Fruit fly (Drosophila melanogaster) whole organism, embryonic: ENCODE results near the gene pbl.

Experiments
- Atf6 ChIP-seq: fragments of 200-800 bp; sonication (Bioruptor generic); IDR thresholded peaks from 2 replicates; pipeline ENCODE4 v1.3.6; 2022; ENCODE audit warnings: missing biosample characterization, missing genetic modification characterization
- Bteb2 ChIP-seq: fragments of 200-800 bp; sonication (Bioruptor generic); optimal IDR thresholded peaks from 2 replicates; lab custom pipeline; 2016; ENCODE audit warnings: missing biosample characterization, missing genetic modification characterization
- CG10462 ChIP-seq: fragments of 200-800 bp; sonication (Bioruptor generic); optimal IDR thresholded peaks from 2 replicates; lab custom pipeline; 2016; ENCODE audit warnings: missing biosample characterization, missing genetic modification characterization
- CG10979 ChIP-seq: fragments of 200-800 bp; sonication (Bioruptor generic); optimal IDR thresholded peaks from 2 replicates; lab custom pipeline; 2018; ENCODE audit warnings: missing biosample characterization, mild to moderate bottlenecking, missing genetic modification characterization, moderate library complexity
- CG11695 ChIP-seq: fragments of 200-800 bp; sonication (Bioruptor generic); IDR thresholded peaks from 3 replicates; pipeline ENCODE4 v1.3.6; 2022; ENCODE audit warnings: missing biosample characterization, missing genetic modification characterization
- CG11723 ChIP-seq: fragments of 200-800 bp; sonication (Bioruptor generic); optimal IDR thresholded peaks from 2 replicates; lab custom pipeline; 2017; ENCODE audit warnings: missing biosample characterization, mild to moderate bottlenecking, missing genetic modification characterization
- CG12071 ChIP-seq: fragments of 200-800 bp; sonication (Bioruptor generic); optimal IDR thresholded peaks from 3 replicates; lab custom pipeline; 2018; ENCODE audit warnings: missing biosample characterization, mild to moderate bottlenecking, missing genetic modification characterization
- CG12155 ChIP-seq: fragments of 200-800 bp; sonication (Bioruptor generic); optimal IDR thresholded peaks from 3 replicates; lab custom pipeline; 2016; ENCODE audit warnings: missing biosample characterization, missing genetic modification characterization
- CG12236 ChIP-seq: fragments of 200-800 bp; sonication (Bioruptor generic); optimal IDR thresholded peaks from 2 replicates; lab custom pipeline; 2016; ENCODE audit warnings: missing biosample characterization, missing genetic modification characterization
- CG13296 ChIP-seq: fragments of 200-800 bp; sonication (Bioruptor generic); optimal IDR thresholded peaks from 3 replicates; lab custom pipeline; 2018; ENCODE audit warnings: missing biosample characterization, mild to moderate bottlenecking, missing genetic modification characterization
- CG16813 ChIP-seq: fragments of 200-800 bp; sonication (Bioruptor generic); IDR thresholded peaks from 3 replicates; pipeline ENCODE4 v1.3.6; 2022; ENCODE audit warnings: missing biosample characterization, missing genetic modification characterization; ENCODE audit not compliant: partially characterized antibody
- CG17186 ChIP-seq: fragments of 200-800 bp; sonication (Bioruptor generic); optimal IDR thresholded peaks from 3 replicates; lab custom pipeline; 2017; ENCODE audit warnings: missing biosample characterization, missing genetic modification reagents, missing genetic modification characterization
- CG2875 ChIP-seq: fragments of 200-800 bp; sonication (Bioruptor generic); optimal IDR thresholded peaks from 2 replicates; lab custom pipeline; 2017; ENCODE audit warnings: missing biosample characterization, mild to moderate bottlenecking, missing genetic modification characterization, missing genetic modification reagents
- CG30403 ChIP-seq: fragments of 200-800 bp; sonication (Bioruptor generic); optimal IDR thresholded peaks from 3 replicates; lab custom pipeline; 2016; ENCODE audit warnings: missing biosample characterization, missing genetic modification characterization
- CG30431 ChIP-seq: fragments of 200-800 bp; sonication (Bioruptor generic); optimal IDR thresholded peaks from 2 replicates; lab custom pipeline; 2017; ENCODE audit warnings: missing biosample characterization, missing genetic modification characterization
- CG3065 ChIP-seq: fragments of 200-800 bp; sonication (Bioruptor generic); optimal IDR thresholded peaks from 2 replicates; lab custom pipeline; 2016; ENCODE audit warnings: missing biosample characterization, missing genetic modification characterization
- CG31388 ChIP-seq: fragments of 200-800 bp; sonication (Bioruptor generic); optimal IDR thresholded peaks from 2 replicates; lab custom pipeline; 2016; ENCODE audit warnings: missing biosample characterization, missing genetic modification characterization
- CG34422 ChIP-seq: fragments of 200-800 bp; sonication (Bioruptor generic); IDR thresholded peaks from 3 replicates; pipeline ENCODE4 v1.3.6; 2022; ENCODE audit warnings: missing biosample characterization, missing genetic modification characterization
- CG3838 ChIP-seq: fragments of 200-800 bp; sonication (Bioruptor generic); optimal IDR thresholded peaks from 3 replicates; lab custom pipeline; 2016; ENCODE audit warnings: missing biosample characterization, missing genetic modification characterization
- CG4854 ChIP-seq: fragments of 200-800 bp; sonication (Bioruptor generic); optimal IDR thresholded peaks from 2 replicates; lab custom pipeline; 2016; ENCODE audit warnings: missing biosample characterization, missing genetic modification characterization, inconsistent platforms
- CG8388 ChIP-seq: fragments of 200-800 bp; sonication (Bioruptor generic); optimal IDR thresholded peaks from 2 replicates; lab custom pipeline; 2019; ENCODE audit warnings: missing biosample characterization, mild to moderate bottlenecking, missing genetic modification characterization, moderate library complexity
- CG9609 ChIP-seq: fragments of 200-800 bp; sonication (Bioruptor generic); optimal IDR thresholded peaks from 3 replicates; lab custom pipeline; 2016; ENCODE audit warnings: missing biosample characterization, missing genetic modification characterization
- Dref ChIP-seq: fragments of 200-800 bp; sonication (Bioruptor generic); IDR thresholded peaks from 2 replicates; pipeline ENCODE4 v1.3.6; 2022; ENCODE audit warnings: missing biosample characterization, missing genetic modification characterization
- Fer3 ChIP-seq: fragments of 200-800 bp; sonication (Bioruptor generic); optimal IDR thresholded peaks from 2 replicates; lab custom pipeline; 2018; ENCODE audit warnings: missing biosample characterization, mild to moderate bottlenecking, missing genetic modification characterization, moderate library complexity
- H15 ChIP-seq: fragments of 200-800 bp; sonication (Bioruptor generic); IDR thresholded peaks from 3 replicates; pipeline ENCODE4 v1.3.6; 2022; ENCODE audit warnings: missing biosample characterization, missing genetic modification characterization
- Hand ChIP-seq: fragments of 200-800 bp; sonication (Bioruptor generic); optimal IDR thresholded peaks from 2 replicates; lab custom pipeline; 2017; ENCODE audit warnings: mild to moderate bottlenecking, missing biosample characterization, missing genetic modification reagents, missing genetic modification characterization
- Hr3 ChIP-seq: fragments of 200-800 bp; sonication (Bioruptor generic); optimal IDR thresholded peaks from 3 replicates; lab custom pipeline; 2016; ENCODE audit warnings: missing biosample characterization, missing genetic modification characterization
- Meics ChIP-seq: fragments of 200-800 bp; sonication (Bioruptor generic); optimal IDR thresholded peaks from 2 replicates; lab custom pipeline; 2017; ENCODE audit warnings: missing biosample characterization, mild to moderate bottlenecking, missing genetic modification characterization
- Neu2 ChIP-seq: fragments of 200-800 bp; sonication (Bioruptor generic); optimal IDR thresholded peaks from 3 replicates; lab custom pipeline; 2016; ENCODE audit warnings: missing biosample characterization, missing genetic modification characterization, borderline replicate concordance
- al ChIP-seq: fragments of 200-800 bp; sonication (Bioruptor generic); IDR thresholded peaks from 2 replicates; pipeline ENCODE4 v1.3.6; 2022; ENCODE audit warnings: missing biosample characterization, missing genetic modification characterization
- ash1 ChIP-seq: fragments of 200-800 bp; sonication (Bioruptor generic); optimal IDR thresholded peaks from 2 replicates; lab custom pipeline; 2018; ENCODE audit warnings: missing biosample characterization, mild to moderate bottlenecking, missing genetic modification characterization
- cato ChIP-seq: fragments of 200-800 bp; sonication (Bioruptor generic); optimal IDR thresholded peaks from 2 replicates; lab custom pipeline; 2016; ENCODE audit warnings: missing biosample characterization, missing genetic modification characterization, borderline replicate concordance
- ci ChIP-seq: fragments of 200-800 bp; sonication (Bioruptor generic); IDR thresholded peaks from 3 replicates; pipeline ENCODE4 v1.3.6; 2022; ENCODE audit warnings: missing biosample characterization, missing genetic modification characterization
- da ChIP-seq: fragments of 200-800 bp; sonication (Bioruptor generic); optimal IDR thresholded peaks from 2 replicates; lab custom pipeline; 2016; ENCODE audit warnings: missing biosample characterization, missing genetic modification characterization
- en ChIP-seq: fragments of 200-800 bp; sonication (Bioruptor generic); optimal IDR thresholded peaks from 2 replicates; lab custom pipeline; 2016; ENCODE audit warnings: missing biosample characterization, missing genetic modification characterization
- esg ChIP-seq: fragments of 200-800 bp; sonication (Bioruptor generic); conservative IDR thresholded peaks from 2 replicates; pipeline ENCODE4 v1.3.6; 2022; ENCODE audit warnings: missing biosample characterization, missing genetic modification characterization
- klu ChIP-seq: fragments of 200-800 bp; sonication (Bioruptor generic); IDR thresholded peaks from 2 replicates; pipeline ENCODE4 v1.3.6; 2022; ENCODE audit warnings: missing biosample characterization, missing genetic modification characterization
- lab ChIP-seq: fragments of 200-800 bp; sonication (Bioruptor generic); optimal IDR thresholded peaks from 3 replicates; lab custom pipeline; 2017; ENCODE audit warnings: missing biosample characterization, missing genetic modification characterization, mild to moderate bottlenecking, moderate library complexity, missing genetic modification reagents
- lmd ChIP-seq: fragments of 200-800 bp; sonication (Bioruptor generic); IDR thresholded peaks from 2 replicates; pipeline ENCODE4 v1.3.6; 2022; ENCODE audit warnings: missing biosample characterization, missing genetic modification characterization
- nerfin-1 ChIP-seq: fragments of 200-800 bp; sonication (Bioruptor generic); optimal IDR thresholded peaks from 3 replicates; lab custom pipeline; 2019; ENCODE audit warnings: missing biosample characterization, mild to moderate bottlenecking, missing genetic modification characterization, moderate library complexity
- org-1 ChIP-seq: fragments of 200-800 bp; sonication (Bioruptor generic); optimal IDR thresholded peaks from 2 replicates; lab custom pipeline; 2017; ENCODE audit warnings: missing biosample characterization, missing genetic modification characterization
- pfk ChIP-seq: fragments of 200-800 bp; sonication (Bioruptor generic); optimal IDR thresholded peaks from 2 replicates; lab custom pipeline; 2018; ENCODE audit warnings: missing biosample characterization, mild to moderate bottlenecking, missing genetic modification characterization, moderate library complexity
- ro ChIP-seq: fragments of 200-800 bp; sonication (Bioruptor generic); IDR thresholded peaks from 2 replicates; pipeline ENCODE4 v1.3.6; 2022; ENCODE audit warnings: missing biosample characterization, missing genetic modification characterization
- sc ChIP-seq, 3 experiments: fragments of >200 bp in 2 of 3; fragments of 200-800 bp in 1 of 3; sonication (Bioruptor generic) in 1 of 3; optimal IDR thresholded peaks; 2 replicates in 2 of 3; 3 replicates in 1 of 3; lab custom pipeline; 2017; ENCODE audit warnings: mild to moderate bottlenecking in 1 of 3, missing biosample characterization in 1 of 3, missing genetic modification characterization in 1 of 3, missing genetic modification reagents in 1 of 3
- sna ChIP-seq: fragments of 200-800 bp; sonication (Bioruptor generic); IDR thresholded peaks from 2 replicates; pipeline ENCODE4 v1.3.6; 2022; ENCODE audit warnings: missing biosample characterization, missing genetic modification characterization; ENCODE audit not compliant: partially characterized antibody
- sob ChIP-seq: fragments of 200-800 bp; sonication (Bioruptor generic); IDR thresholded peaks from 2 replicates; pipeline ENCODE4 v1.3.6; 2022; ENCODE audit warnings: missing biosample characterization, missing genetic modification characterization
- tll ChIP-seq, 2 experiments: fragments of 200-800 bp in 1 of 2; fragments of >200 bp in 1 of 2; sonication (Bioruptor generic) in 1 of 2; optimal IDR thresholded peaks; 2 replicates each; lab custom pipeline; 2017 to 2019; ENCODE audit warnings: missing biosample characterization in 2 of 2, missing genetic modification characterization in 2 of 2, mild to moderate bottlenecking in 1 of 2, moderate library complexity in 1 of 2
- trh ChIP-seq: fragments of 200-800 bp; sonication (Bioruptor generic); optimal IDR thresholded peaks from 2 replicates; lab custom pipeline; 2016; ENCODE audit warnings: missing biosample characterization, missing genetic modification characterization
- vfl ChIP-seq: fragments of 200-800 bp; sonication (Bioruptor generic); optimal IDR thresholded peaks from 2 replicates; lab custom pipeline; 2016; ENCODE audit warnings: missing biosample characterization, missing genetic modification characterization
- vvl ChIP-seq: fragments of 200-800 bp; sonication (Bioruptor generic); IDR thresholded peaks from 2 replicates; pipeline ENCODE4 v1.3.6; 2022; ENCODE audit warnings: missing biosample characterization, missing genetic modification characterization

The pbl gene

DNA sequence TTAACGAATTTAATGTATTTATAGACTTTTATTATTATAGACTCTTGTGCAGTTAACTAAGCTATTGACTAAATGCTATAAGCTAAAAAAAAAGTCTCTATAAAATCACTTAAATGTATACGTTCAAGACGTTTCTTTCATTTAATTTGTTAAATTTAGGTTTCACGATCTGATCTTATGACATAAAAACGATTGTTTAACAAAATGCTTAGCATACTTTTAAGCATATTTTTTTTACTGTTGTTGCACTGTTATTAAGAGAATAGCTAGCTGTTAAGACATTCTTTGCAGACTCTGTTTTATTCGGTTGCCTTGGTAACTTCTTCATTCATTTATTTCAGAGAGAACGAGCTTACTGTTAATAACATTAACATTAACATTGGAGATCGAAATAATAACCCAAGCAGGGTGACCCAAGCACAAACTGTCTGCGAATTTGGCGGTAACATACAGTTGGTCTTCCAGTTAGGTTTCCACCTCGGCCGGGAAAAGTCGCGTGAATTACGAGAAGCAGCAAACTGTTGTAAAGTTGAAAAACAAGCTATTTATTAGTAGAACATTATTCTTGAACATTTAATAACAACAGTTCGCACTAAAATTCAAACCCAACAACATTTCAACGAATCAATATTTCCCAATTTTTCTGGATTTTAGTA is 43.0 kb downstream of the pbl start, which contains the start of gene CG32365:
Gene CG32365 (plus strand): TSS at position 462 of the 656 bp plus-strand sequence.
- TF ChIP-seq CG4854 (GFP tag; lab: Kevin White, UChicago) (no peak), org-1 (no peak), CG30431 (GFP tag; lab: Kevin White, UChicago) (no peak), CG9609 (GFP tag; lab: Kevin White, UChicago) (no peak), CG17186 (GFP tag; lab: Kevin White, UChicago) (no peak), trh (GFP tag; lab: Kevin White, UChicago) (no peak), klu (GFP tag; lab: Robert Waterston, UW) (no peak), CG12071 (GFP tag; lab: Kevin White, UChicago) (peak; percentile 50), vfl (no peak), Dref (no peak), CG31388 (no peak), lmd (no peak), CG10979 (tag; lab: Kevin White, UChicago) (no peak), sna (no peak), CG13296 (GFP tag; lab: Kevin White, UChicago) (peak; percentile 52), CG34422 (no peak), nerfin-1 (tag; lab: Kevin White, UChicago) (no peak), CG11723 (no peak), al (GFP tag; lab: Robert Waterston, UW) (no peak), CG2875 (GFP tag; lab: Kevin White, UChicago) (no peak), vvl (GFP tag; lab: Robert Waterston, UW) (no peak), Bteb2 (GFP tag; lab: Kevin White, UChicago) (no peak), sc (optimal IDR thresholded peaks at IDR 0.05; lab: Kevin White, UChicago) (no peak), sc (GFP tag; optimal IDR thresholded peaks at IDR 0.05; lab: Kevin White, UChicago) (no peak), CG3065 (GFP tag; lab: Kevin White, UChicago) (no peak), ash1 (GFP tag; lab: Kevin White, UChicago) (no peak), H15 (no peak), en (GFP tag; lab: Kevin White, UChicago) (no peak), CG3838 (no peak), Atf6 (no peak), CG30403 (GFP tag; lab: Kevin White, UChicago) (no peak), esg (GFP tag; lab: Robert Waterston, UW) (no peak), Hr3 (GFP tag; lab: Kevin White, UChicago) (no peak), sob (no peak), ro (GFP tag; lab: Robert Waterston, UW) (no peak), Neu2 (no peak), pfk (GFP tag; lab: Kevin White, UChicago) (no peak), CG11695 (GFP tag; lab: Robert Waterston, UW) (peak; percentile 6; the same call in 1 of the 3 replicates), CG10462 (no peak), lab (GFP tag; lab: Kevin White, UChicago) (peak; percentile 47), da (GFP tag; lab: Kevin White, UChicago) (no peak), Hand (no peak), ci (peak; percentile 65), CG16813 (GFP tag; lab: Robert Waterston, UW) (no peak), cato (GFP tag; lab: Kevin White, UChicago) (no peak), Meics (GFP tag; lab: Kevin White, UChicago) (peak; percentile 43), CG12236 (GFP tag; lab: Kevin White, UChicago) (no peak), CG12155 (GFP tag; lab: Kevin White, UChicago) (no peak), CG8388 (GFP tag; lab: Kevin White, UChicago) (peak; percentile 90), Fer3 (tag; lab: Kevin White, UChicago) (peak; percentile 31), tll (GFP tag; optimal IDR thresholded peaks at IDR 0.05; lab: Kevin White, UChicago) (no peak)
